Worm (Caenorhabditis elegans) whole organism, L4/young adult: ENCODE results near the gene pas-2.

ENCODE experiments used
- W03F9.2 ChIP-seq: fragments of 150-350 bp; optimal IDR thresholded peaks from 2 replicates; lab custom pipeline; 2014; ENCODE audit warnings: missing biosample characterization, missing genetic modification characterization
- dao-5 ChIP-seq: sonication (generic microtip); optimal IDR thresholded peaks from 2 replicates; lab custom pipeline; 2016; ENCODE audit warnings: missing genotype, missing genetic modification characterization, moderate library complexity, missing compliant biosample characterization
- him-1 ChIP-seq: sonication (generic microtip); optimal IDR thresholded peaks from 2 replicates; lab custom pipeline; 2016; ENCODE audit warnings: missing genotype, missing genetic modification reagents, missing genetic modification characterization, missing compliant biosample characterization

ce11 chrV:10723583-10723982, 46.6 kb upstream of the pas-2 start:
- TF ChIP-seq dao-5 (tag; lab: Kevin White, UChicago) (no peak), him-1 (tag; lab: Kevin White, UChicago) (no peak), W03F9.2 (tag; lab: Kevin White, UChicago) (no peak)
